Fruit fly (Drosophila melanogaster) whole organism, embryonic: ENCODE results near the gene Cad96Cb.
A peak's percentile ranks its signal among the peaks of the same experiment; 100 is the strongest.

Source experiments
- Bgb ChIP-seq: fragments of 200-800 bp; sonication (Bioruptor generic); IDR thresholded peaks from 2 replicates; pipeline ENCODE4 v1.3.6; 2022; ENCODE audit warnings: missing biosample characterization, missing genetic modification characterization; ENCODE audit not compliant: partially characterized antibody
- CG10543 ChIP-seq: fragments of 200-800 bp; sonication (Bioruptor generic); optimal IDR thresholded peaks from 3 replicates; lab custom pipeline; 2017; ENCODE audit warnings: missing biosample characterization, mild to moderate bottlenecking, missing genetic modification characterization, moderate library complexity
- CG10565 ChIP-seq: fragments of 200-800 bp; sonication (Bioruptor generic); optimal IDR thresholded peaks from 3 replicates; lab custom pipeline; 2016; ENCODE audit warnings: missing biosample characterization, mild to moderate bottlenecking, missing genetic modification characterization
- CG11093 ChIP-seq: fragments of 200-800 bp; sonication (Bioruptor generic); IDR thresholded peaks from 3 replicates; pipeline ENCODE4 v1.3.6; 2022; ENCODE audit warnings: missing biosample characterization, missing genetic modification characterization
- CG12155 ChIP-seq: fragments of 200-800 bp; sonication (Bioruptor generic); optimal IDR thresholded peaks from 3 replicates; lab custom pipeline; 2016; ENCODE audit warnings: missing biosample characterization, missing genetic modification characterization
- CG12236 ChIP-seq: fragments of 200-800 bp; sonication (Bioruptor generic); optimal IDR thresholded peaks from 2 replicates; lab custom pipeline; 2016; ENCODE audit warnings: missing biosample characterization, missing genetic modification characterization
- CG12659 ChIP-seq: fragments of 200-800 bp; sonication (Bioruptor generic); optimal IDR thresholded peaks from 3 replicates; lab custom pipeline; 2017; ENCODE audit warnings: mild to moderate bottlenecking, missing biosample characterization, missing genetic modification reagents, missing genetic modification characterization
- CG13123 ChIP-seq: fragments of 200-800 bp; sonication (Bioruptor generic); optimal IDR thresholded peaks from 2 replicates; lab custom pipeline; 2016; ENCODE audit warnings: missing biosample characterization, missing genetic modification characterization
- CG13296 ChIP-seq: fragments of 200-800 bp; sonication (Bioruptor generic); optimal IDR thresholded peaks from 3 replicates; lab custom pipeline; 2018; ENCODE audit warnings: missing biosample characterization, mild to moderate bottlenecking, missing genetic modification characterization
- CG14441 ChIP-seq: fragments of 200-800 bp; sonication (Bioruptor generic); IDR thresholded peaks from 2 replicates; pipeline ENCODE4 v1.3.6; 2022; ENCODE audit warnings: missing biosample characterization, missing genetic modification characterization
- CG17385 ChIP-seq: fragments of 200-800 bp; sonication (Bioruptor generic); optimal IDR thresholded peaks from 3 replicates; lab custom pipeline; 2018; ENCODE audit warnings: missing biosample characterization, mild to moderate bottlenecking, missing genetic modification characterization
- CG18262 ChIP-seq: fragments of 200-800 bp; optimal IDR thresholded peaks from 3 replicates; lab custom pipeline; 2019; ENCODE audit warnings: missing biosample characterization, mild to moderate bottlenecking, missing genetic modification characterization, moderate library complexity
- CG2129 ChIP-seq: fragments of 200-800 bp; sonication (Bioruptor generic); IDR thresholded peaks from 2 replicates; pipeline ENCODE4 v1.3.6; 2022; ENCODE audit warnings: missing biosample characterization, missing genetic modification characterization; ENCODE audit not compliant: partially characterized antibody
- CG2889 ChIP-seq: fragments of 200-800 bp; sonication (Bioruptor generic); IDR thresholded peaks from 3 replicates; pipeline ENCODE4 v1.3.6; 2022; ENCODE audit warnings: missing biosample characterization, missing genetic modification characterization
- CG33213 ChIP-seq: fragments of 200-800 bp; sonication (Bioruptor generic); optimal IDR thresholded peaks from 3 replicates; lab custom pipeline; 2016; ENCODE audit warnings: missing biosample characterization, missing genetic modification characterization
- CG33557 ChIP-seq: fragments of 200-800 bp; sonication (Bioruptor generic); optimal IDR thresholded peaks from 2 replicates; lab custom pipeline; 2019; ENCODE audit warnings: missing biosample characterization, mild to moderate bottlenecking, missing genetic modification characterization, moderate library complexity
- CG34422 ChIP-seq: fragments of 200-800 bp; sonication (Bioruptor generic); IDR thresholded peaks from 3 replicates; pipeline ENCODE4 v1.3.6; 2022; ENCODE audit warnings: missing biosample characterization, missing genetic modification characterization
- CG3838 ChIP-seq: fragments of 200-800 bp; sonication (Bioruptor generic); optimal IDR thresholded peaks from 3 replicates; lab custom pipeline; 2016; ENCODE audit warnings: missing biosample characterization, missing genetic modification characterization
- CG5245 ChIP-seq: fragments of 200-800 bp; sonication (Bioruptor generic); optimal IDR thresholded peaks from 3 replicates; lab custom pipeline; 2016; ENCODE audit warnings: missing biosample characterization, missing genetic modification characterization
- CG6175 ChIP-seq: fragments of 200-800 bp; sonication (Bioruptor generic); IDR thresholded peaks from 3 replicates; pipeline ENCODE4 v1.3.6; 2022; ENCODE audit warnings: missing biosample characterization, missing genetic modification characterization
- CG6272 ChIP-seq: fragments of 200-800 bp; sonication (Bioruptor generic); IDR thresholded peaks from 2 replicates; pipeline ENCODE4 v1.3.6; 2022; ENCODE audit warnings: missing biosample characterization, missing genetic modification characterization
- CG6689 ChIP-seq: fragments of 200-800 bp; sonication (Bioruptor generic); IDR thresholded peaks from 2 replicates; pipeline ENCODE4 v1.3.6; 2022; ENCODE audit warnings: missing biosample characterization, missing genetic modification characterization
- CG7372 ChIP-seq: fragments of 200-800 bp; sonication (Bioruptor generic); IDR thresholded peaks from 2 replicates; pipeline ENCODE4 v1.3.6; 2022; ENCODE audit warnings: missing biosample characterization, missing genetic modification characterization
- Eip74EF ChIP-seq, 2 experiments: fragments of 200-800 bp in 1 of 2; fragments of >200 bp in 1 of 2; sonication (Bioruptor generic) in 1 of 2; optimal IDR thresholded peaks; 2 replicates each; lab custom pipeline; 2017 to 2019; ENCODE audit warnings: missing biosample characterization in 2 of 2, missing genetic modification characterization in 2 of 2, mild to moderate bottlenecking in 1 of 2, moderate library complexity in 1 of 2
- Fer3 ChIP-seq: fragments of 200-800 bp; sonication (Bioruptor generic); optimal IDR thresholded peaks from 2 replicates; lab custom pipeline; 2018; ENCODE audit warnings: missing biosample characterization, mild to moderate bottlenecking, missing genetic modification characterization, moderate library complexity
- GATAe ChIP-seq: fragments of 200-800 bp; sonication (Bioruptor generic); conservative IDR thresholded peaks from 2 replicates; pipeline ENCODE4 v1.3.6; 2022; ENCODE audit warnings: missing biosample characterization, missing genetic modification characterization
- HLH3B ChIP-seq: fragments of 200-800 bp; sonication (Bioruptor generic); IDR thresholded peaks from 2 replicates; pipeline ENCODE4 v1.3.6; 2022; ENCODE audit warnings: missing biosample characterization, missing genetic modification characterization
- NK7.1 ChIP-seq: fragments of 200-800 bp; sonication (Bioruptor generic); optimal IDR thresholded peaks from 3 replicates; lab custom pipeline; 2016; ENCODE audit warnings: missing biosample characterization, missing genetic modification characterization
- Nf-YA ChIP-seq: fragments of 200-800 bp; sonication (Bioruptor generic); IDR thresholded peaks from 2 replicates; pipeline ENCODE4 v1.3.6; 2022; ENCODE audit warnings: missing biosample characterization, missing genetic modification characterization
- NfI ChIP-seq: fragments of 200-800 bp; sonication (Bioruptor generic); optimal IDR thresholded peaks from 3 replicates; lab custom pipeline; 2018; ENCODE audit warnings: missing biosample characterization, mild to moderate bottlenecking, missing genetic modification characterization, moderate library complexity
- Vsx1 ChIP-seq: fragments of 200-800 bp; sonication (Bioruptor generic); optimal IDR thresholded peaks from 2 replicates; lab custom pipeline; 2017; ENCODE audit warnings: missing biosample characterization, mild to moderate bottlenecking, missing genetic modification characterization, missing genetic modification reagents
- az2 ChIP-seq: fragments of 200-800 bp; sonication (Bioruptor generic); optimal IDR thresholded peaks from 3 replicates; lab custom pipeline; 2016; ENCODE audit warnings: missing biosample characterization, missing genetic modification characterization
- bbx ChIP-seq: fragments of 200-800 bp; sonication (Bioruptor generic); IDR thresholded peaks from 2 replicates; pipeline ENCODE4 v1.3.6; 2022; ENCODE audit warnings: missing biosample characterization, missing genetic modification characterization; ENCODE audit not compliant: partially characterized antibody
- chn ChIP-seq: fragments of 200-800 bp; sonication (Bioruptor generic); optimal IDR thresholded peaks from 2 replicates; lab custom pipeline; 2016; ENCODE audit warnings: missing biosample characterization, missing genetic modification characterization
- disco-r ChIP-seq: fragments of 200-800 bp; sonication (Bioruptor generic); optimal IDR thresholded peaks from 2 replicates; lab custom pipeline; 2016; ENCODE audit warnings: missing biosample characterization, missing genetic modification characterization
- ems ChIP-seq: fragments of 200-800 bp; sonication (Bioruptor generic); optimal IDR thresholded peaks from 3 replicates; lab custom pipeline; 2016; ENCODE audit warnings: missing biosample characterization, missing genetic modification characterization
- fu2 ChIP-seq: fragments of 200-800 bp; sonication (Bioruptor generic); optimal IDR thresholded peaks from 2 replicates; lab custom pipeline; 2016; ENCODE audit warnings: missing biosample characterization, missing genetic modification characterization
- gt ChIP-seq: fragments of 200-800 bp; sonication (Bioruptor generic); IDR thresholded peaks from 2 replicates; pipeline ENCODE4 v1.3.6; 2022; ENCODE audit warnings: missing biosample characterization, missing genetic modification characterization
- kay ChIP-seq: fragments of 200-800 bp; sonication (Bioruptor generic); optimal IDR thresholded peaks from 2 replicates; lab custom pipeline; 2016; ENCODE audit warnings: missing biosample characterization, missing genetic modification characterization
- luna ChIP-seq: fragments of 200-800 bp; sonication (Bioruptor generic); optimal IDR thresholded peaks from 2 replicates; lab custom pipeline; 2016; ENCODE audit warnings: missing biosample characterization, missing genetic modification characterization
- pb ChIP-seq: fragments of 200-800 bp; sonication (Bioruptor generic); optimal IDR thresholded peaks from 3 replicates; lab custom pipeline; 2016; ENCODE audit warnings: missing biosample characterization, missing genetic modification characterization
- peb ChIP-seq: fragments of 200-800 bp; sonication (Bioruptor generic); IDR thresholded peaks from 2 replicates; pipeline ENCODE4 v1.3.6; 2022; ENCODE audit warnings: missing biosample characterization, missing genetic modification characterization
- prd ChIP-seq, 3 experiments: fragments of >200 bp in 2 of 3; fragments of 200-800 bp in 1 of 3; sonication (Bioruptor generic) in 1 of 3; optimal IDR thresholded peaks in 2 of 3; IDR thresholded peaks in 1 of 3; 2 replicates in 2 of 3; 3 replicates in 1 of 3; pipeline versions ENCODE4 v1.3.6 to Lab custom; 2017 to 2022; ENCODE audit warnings: missing biosample characterization in 1 of 3, missing genetic modification characterization in 1 of 3
- sens ChIP-seq: fragments of 200-800 bp; sonication (Bioruptor generic); peaks from one replicate; lab custom pipeline; 2016; ENCODE audit warnings: missing biosample characterization, missing genetic modification characterization
- sim ChIP-seq: fragments of 200-800 bp; sonication (Bioruptor generic); IDR thresholded peaks from 2 replicates; pipeline ENCODE4 v1.3.6; 2022; ENCODE audit warnings: missing biosample characterization, missing genetic modification characterization
- tna ChIP-seq: fragments of 200-800 bp; sonication (Bioruptor generic); IDR thresholded peaks from 2 replicates; pipeline ENCODE4 v1.3.6; 2022; ENCODE audit warnings: missing biosample characterization, missing genetic modification characterization; ENCODE audit not compliant: partially characterized antibody
- tx ChIP-seq: fragments of 200-800 bp; sonication (Bioruptor generic); optimal IDR thresholded peaks from 2 replicates; lab custom pipeline; 2016; ENCODE audit warnings: missing biosample characterization, missing genetic modification characterization
- vvl ChIP-seq: fragments of 200-800 bp; sonication (Bioruptor generic); IDR thresholded peaks from 2 replicates; pipeline ENCODE4 v1.3.6; 2022; ENCODE audit warnings: missing biosample characterization, missing genetic modification characterization
- zen ChIP-seq: fragments of 200-800 bp; sonication (Bioruptor generic); optimal IDR thresholded peaks from 3 replicates; lab custom pipeline; 2018; ENCODE audit warnings: missing biosample characterization, mild to moderate bottlenecking, missing genetic modification characterization, moderate library complexity

Cad96Cb gene

DNA sequence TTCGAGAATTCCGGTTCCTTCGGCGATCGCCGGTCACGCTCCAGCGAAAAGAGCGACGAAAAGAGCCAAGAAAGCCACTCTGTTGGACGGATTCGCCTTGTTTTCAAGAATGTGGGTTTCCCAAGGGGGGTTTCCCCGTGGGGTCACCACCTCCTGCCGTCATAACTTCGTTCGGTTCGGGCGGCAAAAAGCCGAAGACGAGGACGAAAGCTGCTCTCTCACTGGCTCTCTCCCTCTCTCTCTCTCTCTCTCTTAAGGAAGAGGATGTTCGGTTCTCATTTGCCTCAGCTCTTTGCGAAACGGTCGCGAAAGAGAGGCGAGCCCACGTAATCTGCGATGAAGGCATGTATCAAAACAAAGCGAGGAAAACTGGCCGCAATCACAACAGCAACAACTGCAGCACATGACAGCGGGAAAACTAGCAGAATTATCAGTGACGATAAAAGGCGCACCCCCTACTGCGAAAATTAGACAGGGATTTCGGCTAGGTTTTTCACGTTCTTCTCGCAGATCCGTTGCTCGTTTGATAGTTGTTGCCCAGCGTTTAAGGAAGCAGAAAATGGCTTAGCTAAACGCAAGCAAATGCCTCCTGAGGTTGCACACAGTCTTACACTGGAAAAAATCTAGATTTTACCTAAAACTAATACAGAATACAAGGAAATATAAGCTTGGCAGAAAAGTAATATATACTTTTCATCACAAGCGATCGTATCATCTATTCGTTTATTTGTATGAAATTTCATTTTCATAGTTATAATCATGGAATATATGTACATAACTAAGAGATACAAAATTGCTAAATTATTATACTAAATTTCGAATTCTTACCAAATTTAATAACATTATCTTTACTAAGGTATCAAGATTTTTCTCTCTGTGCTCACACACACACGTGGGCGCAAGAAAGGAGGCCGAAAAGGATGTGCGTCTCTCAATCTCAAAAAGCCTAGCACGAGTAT lies 48.4 kb downstream of the Cad96Cb start, which contains the start of gene dan (continued):
- TF ChIP-seq CG17385 (GFP tag; lab: Kevin White, UChicago) (peak; percentile 5), HLH3B (no peak), GATAe (no peak), CG6689 (GFP tag; lab: Robert Waterston, UW) (peak; percentile 39), peb (no peak), pb (GFP tag; lab: Kevin White, UChicago) (no peak), CG2129 (GFP tag; lab: Robert Waterston, UW) (no peak), Eip74EF (GFP tag; optimal IDR thresholded peaks at IDR 0.05; lab: Kevin White, UChicago) (no peak), CG10565 (GFP tag; lab: Kevin White, UChicago) (no peak), Bgb (GFP tag; lab: Robert Waterston, UW) (no peak), zen (peak; percentile 90), CG34422 (GFP tag; lab: Robert Waterston, UW) (no peak), NfI (GFP tag; lab: Kevin White, UChicago) (no peak), sens (GFP tag; lab: Kevin White, UChicago) (peak; percentile 83), CG12155 (GFP tag; lab: Kevin White, UChicago) (peak; percentile 11), CG6272 (GFP tag; lab: Robert Waterston, UW) (no peak), CG14441 (no peak), Vsx1 (no peak), luna (GFP tag; lab: Kevin White, UChicago) (no peak), CG33213 (GFP tag; lab: Kevin White, UChicago) (no peak), kay (GFP tag; lab: Kevin White, UChicago) (no peak), CG11093 (GFP tag; lab: Robert Waterston, UW) (no peak), fu2 (GFP tag; lab: Kevin White, UChicago) (no peak), Nf-YA (GFP tag; lab: Robert Waterston, UW) (no peak), chn (no peak), CG12659 (GFP tag; lab: Kevin White, UChicago) (peak; percentile 37), CG7372 (GFP tag; lab: Robert Waterston, UW) (no peak), tx (GFP tag; lab: Kevin White, UChicago) (no peak), gt (GFP tag; lab: Robert Waterston, UW) (no peak), CG33557 (GFP tag; lab: Kevin White, UChicago) (peak; percentile 27), Fer3 (peak; percentile 23), sim (GFP tag; lab: Robert Waterston, UW) (no peak), CG3838 (GFP tag; lab: Kevin White, UChicago) (no peak), disco-r (GFP tag; lab: Kevin White, UChicago) (no peak), prd (optimal IDR thresholded peaks at IDR 0.05; lab: Kevin White, UChicago) (no peak), prd (GFP tag; IDR thresholded peaks at IDR 0.05; lab: Robert Waterston, UW) (peak; percentile 83), ems (GFP tag; lab: Kevin White, UChicago) (no peak), CG10543 (GFP tag; lab: Kevin White, UChicago) (no peak), CG5245 (GFP tag; lab: Kevin White, UChicago) (no peak), az2 (peak; percentile 26), CG6175 (GFP tag; lab: Robert Waterston, UW) (no peak), vvl (no peak), CG2889 (no peak), bbx (GFP tag; lab: Robert Waterston, UW) (no peak), NK7.1 (no peak), CG13123 (GFP tag; lab: Kevin White, UChicago) (no peak), CG12236 (GFP tag; lab: Kevin White, UChicago) (no peak), tna (no peak), CG13296 (GFP tag; lab: Kevin White, UChicago) (peak; percentile 3), CG18262 (tag; lab: Kevin White, UChicago) (peak; percentile 74)
